Worm (Caenorhabditis elegans): ENCODE measurements around the gene oac-24.

DNA sequence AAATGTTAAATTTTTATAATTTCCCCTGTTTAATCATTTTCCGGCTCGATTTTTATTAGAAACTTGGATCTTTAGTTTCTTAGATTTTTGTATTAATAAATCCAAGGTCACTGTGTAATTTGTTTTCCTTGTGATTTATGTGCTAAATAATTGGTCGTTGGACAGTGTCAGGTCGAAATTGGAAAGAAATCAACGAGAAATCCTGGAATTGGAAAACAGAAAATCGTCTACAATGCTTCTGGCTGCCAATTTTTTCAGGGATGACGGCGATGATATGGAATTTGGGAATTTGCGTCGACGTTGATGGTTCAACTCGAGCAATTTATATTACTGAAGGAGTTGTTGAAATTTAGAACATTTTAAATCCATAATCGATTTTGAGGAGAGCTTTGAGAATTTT, 24.0 kb downstream of the oac-24 start:
- no peak for TF ChIP-seq ces-1 (GFP tag; optimal IDR thresholded peaks at IDR 0.05)
- TF ChIP-seq nhr-28 (tag; optimal IDR thresholded peaks at IDR 0.05), result no peak
- no peak for TF ChIP-seq snpc-4 (tag; optimal IDR thresholded peaks at IDR 0.05)
- TF ChIP-seq lin-32 (GFP tag; optimal IDR thresholded peaks at IDR 0.05), result no peak
- TF ChIP-seq unc-120 (tag; optimal IDR thresholded peaks at IDR 0.05; ENCODE audit: poor library complexity, severe bottlenecking), result no peak
- TF ChIP-seq lin-13 (tag; optimal IDR thresholded peaks at IDR 0.05), result no peak

All from whole organism, mixed stage, embryonic.